Worm (Caenorhabditis elegans): ENCODE data around the gene cdf-1.

ce11 chrX:6536701-6537279, 31.8 kb upstream of the cdf-1 start, which contains the start of gene ilys-5:
- no peak for TF ChIP-seq unc-120 (tag; optimal IDR thresholded peaks at IDR 0.05; ENCODE audit: poor library complexity, severe bottlenecking)
- no peak for TF ChIP-seq nhr-2 (tag; optimal IDR thresholded peaks at IDR 0.05)
- no peak for TF ChIP-seq elt-3 (tag; optimal IDR thresholded peaks at IDR 0.05)
